Fruit fly (Drosophila melanogaster) whole organism, embryonic: Measurements from ENCODE around the gene tst.

Source experiments
- Adf1 ChIP-seq: fragments of 200-800 bp; sonication (Bioruptor generic); IDR thresholded peaks from 2 replicates; pipeline ENCODE4 v1.3.6; 2022; ENCODE audit warnings: missing biosample characterization, missing genetic modification characterization
- Aef1 ChIP-seq: fragments of 200-800 bp; sonication (Bioruptor generic); IDR thresholded peaks from 3 replicates; pipeline ENCODE4 v1.3.6; 2022; ENCODE audit warnings: missing biosample characterization, missing genetic modification characterization
- CG10267 ChIP-seq: fragments of 200-800 bp; sonication (Bioruptor generic); optimal IDR thresholded peaks from 2 replicates; lab custom pipeline; 2018; ENCODE audit warnings: missing biosample characterization, mild to moderate bottlenecking, missing genetic modification characterization, moderate library complexity
- CG11247 ChIP-seq: fragments of 200-800 bp; sonication (Bioruptor generic); IDR thresholded peaks from 2 replicates; pipeline ENCODE4 v1.3.6; 2022; ENCODE audit warnings: missing biosample characterization, missing genetic modification characterization
- CG11398 ChIP-seq: fragments of 200-800 bp; sonication (Bioruptor generic); optimal IDR thresholded peaks from 2 replicates; lab custom pipeline; 2016; ENCODE audit warnings: missing biosample characterization, missing genetic modification characterization
- CG11456 ChIP-seq: fragments of 200-800 bp; sonication (Bioruptor generic); IDR thresholded peaks from 3 replicates; pipeline ENCODE4 v1.3.6; 2022; ENCODE audit warnings: missing biosample characterization, missing genetic modification characterization
- CG12659 ChIP-seq: fragments of 200-800 bp; sonication (Bioruptor generic); optimal IDR thresholded peaks from 3 replicates; lab custom pipeline; 2017; ENCODE audit warnings: mild to moderate bottlenecking, missing biosample characterization, missing genetic modification reagents, missing genetic modification characterization
- CG13123 ChIP-seq: fragments of 200-800 bp; sonication (Bioruptor generic); optimal IDR thresholded peaks from 2 replicates; lab custom pipeline; 2016; ENCODE audit warnings: missing biosample characterization, missing genetic modification characterization
- CG13296 ChIP-seq: fragments of 200-800 bp; sonication (Bioruptor generic); optimal IDR thresholded peaks from 3 replicates; lab custom pipeline; 2018; ENCODE audit warnings: missing biosample characterization, mild to moderate bottlenecking, missing genetic modification characterization
- CG14050 ChIP-seq: fragments of 200-800 bp; sonication (Bioruptor generic); IDR thresholded peaks from 3 replicates; pipeline ENCODE4 v1.3.6; 2022; ENCODE audit warnings: missing biosample characterization, missing genetic modification characterization
- CG1647 ChIP-seq: fragments of 200-800 bp; sonication (Bioruptor generic); optimal IDR thresholded peaks from 3 replicates; lab custom pipeline; 2016; ENCODE audit warnings: missing biosample characterization, missing genetic modification characterization
- CG17829 ChIP-seq: fragments of 200-800 bp; optimal IDR thresholded peaks from 2 replicates; lab custom pipeline; 2019; ENCODE audit warnings: missing biosample characterization, mild to moderate bottlenecking, missing genetic modification characterization, moderate library complexity
- CG1792 ChIP-seq: fragments of 200-800 bp; sonication (Bioruptor generic); optimal IDR thresholded peaks from 2 replicates; lab custom pipeline; 2016; ENCODE audit warnings: missing biosample characterization, missing genetic modification characterization
- CG31224 ChIP-seq: fragments of 200-800 bp; sonication (Bioruptor generic); IDR thresholded peaks from 2 replicates; pipeline ENCODE4 v1.3.6; 2022; ENCODE audit warnings: missing biosample characterization, missing genetic modification characterization
- CG6175 ChIP-seq: fragments of 200-800 bp; sonication (Bioruptor generic); IDR thresholded peaks from 3 replicates; pipeline ENCODE4 v1.3.6; 2022; ENCODE audit warnings: missing biosample characterization, missing genetic modification characterization
- CG8478 ChIP-seq: fragments of >200 bp; optimal IDR thresholded peaks from 2 replicates; lab custom pipeline; 2018
- CG8765 ChIP-seq: fragments of 200-800 bp; sonication (Bioruptor generic); IDR thresholded peaks from 2 replicates; pipeline ENCODE4 v1.3.6; 2022; ENCODE audit warnings: missing biosample characterization, missing genetic modification characterization
- CG9932 ChIP-seq: fragments of 200-800 bp; sonication (Bioruptor generic); IDR thresholded peaks from 2 replicates; pipeline ENCODE4 v1.3.6; 2022; ENCODE audit warnings: missing biosample characterization, missing genetic modification characterization
- CTCF ChIP-seq: fragments of 200-800 bp; sonication (Bioruptor generic); optimal IDR thresholded peaks from 2 replicates; lab custom pipeline; 2017; ENCODE audit warnings: missing biosample characterization, mild to moderate bottlenecking, missing genetic modification characterization, moderate library complexity
- Hr51 ChIP-seq, 2 experiments: fragments of 200-800 bp; sonication (Bioruptor generic); optimal IDR thresholded peaks; 2 replicates in 1 of 2; 3 replicates in 1 of 2; lab custom pipeline; 2016 to 2018; ENCODE audit warnings: missing biosample characterization in 2 of 2, missing genetic modification characterization in 2 of 2, mild to moderate bottlenecking in 1 of 2, moderate library complexity in 1 of 2
- Lhr ChIP-seq: fragments of 200-800 bp; sonication (Bioruptor generic); optimal IDR thresholded peaks from 3 replicates; lab custom pipeline; 2017; ENCODE audit warnings: mild to moderate bottlenecking, missing biosample characterization, missing genetic modification reagents, missing genetic modification characterization
- Max ChIP-seq: fragments of 200-800 bp; sonication (Bioruptor generic); optimal IDR thresholded peaks from 2 replicates; lab custom pipeline; 2016; ENCODE audit warnings: missing biosample characterization, mild to moderate bottlenecking, missing genetic modification characterization
- Oli ChIP-seq: fragments of 200-800 bp; sonication (Bioruptor generic); optimal IDR thresholded peaks from 2 replicates; lab custom pipeline; 2018; ENCODE audit warnings: missing biosample characterization, mild to moderate bottlenecking, missing genetic modification characterization, moderate library complexity
- Optix ChIP-seq: fragments of 200-800 bp; sonication (Bioruptor generic); IDR thresholded peaks from 3 replicates; pipeline ENCODE4 v1.3.6; 2022; ENCODE audit warnings: missing biosample characterization, missing genetic modification characterization
- Pdp1 ChIP-seq, 2 experiments: fragments of 200-800 bp; sonication (Bioruptor generic); optimal IDR thresholded peaks; 3 replicates each; lab custom pipeline; 2016; ENCODE audit warnings: missing biosample characterization in 2 of 2, missing genetic modification characterization in 2 of 2, mild to moderate bottlenecking in 1 of 2, moderate library complexity in 1 of 2
- Rfx ChIP-seq: fragments of 200-800 bp; sonication (Bioruptor generic); IDR thresholded peaks from 2 replicates; pipeline ENCODE4 v1.3.6; 2022; ENCODE audit warnings: missing biosample characterization, missing genetic modification characterization
- Sox100B ChIP-seq: fragments of 200-800 bp; sonication (Bioruptor generic); optimal IDR thresholded peaks from 3 replicates; lab custom pipeline; 2018; ENCODE audit warnings: missing biosample characterization, mild to moderate bottlenecking, missing genetic modification characterization
- Sry-δ ChIP-seq: fragments of 200-800 bp; sonication (Bioruptor generic); optimal IDR thresholded peaks from 2 replicates; lab custom pipeline; 2016; ENCODE audit warnings: missing biosample characterization, missing genetic modification characterization
- TFAM ChIP-seq: fragments of 200-800 bp; sonication (Bioruptor generic); optimal IDR thresholded peaks from 2 replicates; lab custom pipeline; 2017; ENCODE audit warnings: missing biosample characterization, missing genetic modification characterization, inconsistent platforms
- Usf ChIP-seq: fragments of 200-800 bp; sonication (Bioruptor generic); optimal IDR thresholded peaks from 2 replicates; lab custom pipeline; 2017; ENCODE audit warnings: missing genotype, missing biosample characterization, missing genetic modification characterization
- chinmo ChIP-seq: fragments of 200-800 bp; sonication (Bioruptor generic); IDR thresholded peaks from 4 replicates; pipeline ENCODE4 v1.3.6; 2022; ENCODE audit warnings: missing biosample characterization, missing genetic modification characterization; ENCODE audit not compliant: partially characterized antibody
- disco-r ChIP-seq: fragments of 200-800 bp; sonication (Bioruptor generic); optimal IDR thresholded peaks from 2 replicates; lab custom pipeline; 2016; ENCODE audit warnings: missing biosample characterization, missing genetic modification characterization
- fd3F ChIP-seq: fragments of 200-800 bp; sonication (Bioruptor generic); optimal IDR thresholded peaks from 2 replicates; lab custom pipeline; 2018; ENCODE audit warnings: missing biosample characterization, mild to moderate bottlenecking, missing genetic modification characterization, moderate library complexity
- gcm ChIP-seq: fragments of 200-800 bp; sonication (Bioruptor generic); optimal IDR thresholded peaks from 2 replicates; lab custom pipeline; 2019; ENCODE audit warnings: missing biosample characterization, mild to moderate bottlenecking, missing genetic modification characterization, moderate library complexity
- her ChIP-seq: fragments of 200-800 bp; sonication (Bioruptor generic); optimal IDR thresholded peaks from 2 replicates; lab custom pipeline; 2016; ENCODE audit warnings: missing biosample characterization, missing genetic modification characterization
- kay ChIP-seq: fragments of 200-800 bp; sonication (Bioruptor generic); optimal IDR thresholded peaks from 2 replicates; lab custom pipeline; 2016; ENCODE audit warnings: missing biosample characterization, missing genetic modification characterization
- lilli ChIP-seq: fragments of 200-800 bp; sonication (Bioruptor generic); optimal IDR thresholded peaks from 3 replicates; lab custom pipeline; 2016; ENCODE audit warnings: missing biosample characterization, missing genetic modification characterization
- nau ChIP-seq: fragments of 200-800 bp; sonication (Bioruptor generic); optimal IDR thresholded peaks from 3 replicates; lab custom pipeline; 2017; ENCODE audit warnings: missing biosample characterization, mild to moderate bottlenecking, missing genetic modification characterization, missing genetic modification reagents
- nmo ChIP-seq: fragments of 200-800 bp; sonication (Bioruptor generic); optimal IDR thresholded peaks from 2 replicates; lab custom pipeline; 2018; ENCODE audit warnings: missing biosample characterization, mild to moderate bottlenecking, missing genetic modification characterization, moderate library complexity
- pho ChIP-seq: fragments of 200-800 bp; sonication (Bioruptor generic); optimal IDR thresholded peaks from 2 replicates; lab custom pipeline; 2016; ENCODE audit warnings: missing biosample characterization, missing genetic modification characterization
- sc ChIP-seq, 3 experiments: fragments of >200 bp in 2 of 3; fragments of 200-800 bp in 1 of 3; sonication (Bioruptor generic) in 1 of 3; optimal IDR thresholded peaks; 2 replicates in 2 of 3; 3 replicates in 1 of 3; lab custom pipeline; 2017; ENCODE audit warnings: mild to moderate bottlenecking in 1 of 3, missing biosample characterization in 1 of 3, missing genetic modification characterization in 1 of 3, missing genetic modification reagents in 1 of 3
- sens ChIP-seq: fragments of 200-800 bp; sonication (Bioruptor generic); peaks from one replicate; lab custom pipeline; 2016; ENCODE audit warnings: missing biosample characterization, missing genetic modification characterization
- slp2 ChIP-seq: fragments of 200-800 bp; sonication (Bioruptor generic); optimal IDR thresholded peaks from 2 replicates; lab custom pipeline; 2016; ENCODE audit warnings: missing biosample characterization, missing genetic modification characterization
- unpg ChIP-seq: fragments of 200-800 bp; sonication (Bioruptor generic); optimal IDR thresholded peaks from 3 replicates; lab custom pipeline; 2018; ENCODE audit warnings: missing biosample characterization, mild to moderate bottlenecking, missing genetic modification characterization, moderate library complexity
- z ChIP-seq: fragments of 200-800 bp; sonication (Bioruptor generic); IDR thresholded peaks from 3 replicates; pipeline ENCODE4 v1.3.6; 2022; ENCODE audit warnings: missing biosample characterization, missing genetic modification characterization
- zf30C ChIP-seq: fragments of 200-800 bp; sonication (Bioruptor generic); optimal IDR thresholded peaks from 3 replicates; lab custom pipeline; 2018; ENCODE audit warnings: missing biosample characterization, mild to moderate bottlenecking, missing genetic modification characterization

The tst gene

dm6 chr3R:23723381-23724034 lies 49.2 kb downstream of the tst start (continued):
- TF ChIP-seq Optix: peak; percentile 42; the same call in 1 of the 3 replicates
- 0 out of 3 replicates have a peak, but pooled peaks have one; percentile 59 for TF ChIP-seq CG11456
- TF ChIP-seq sens (GFP tag; lab: Kevin White, UChicago): peak; percentile 93
- peak; percentile 11 for TF ChIP-seq CG10267 (tag; lab: Kevin White, UChicago)
- TF ChIP-seq Rfx: peak; percentile 58; the same call in 1 of the 2 replicates
- no peak for TF ChIP-seq sc (optimal IDR thresholded peaks at IDR 0.05; lab: Kevin White, UChicago)
- TF ChIP-seq sc (GFP tag; optimal IDR thresholded peaks at IDR 0.05; lab: Kevin White, UChicago): peak; percentile 43
- no peak for TF ChIP-seq CG1792
- no peak for TF ChIP-seq fd3F (GFP tag; lab: Kevin White, UChicago)
- no peak for TF ChIP-seq Adf1 (GFP tag; lab: Robert Waterston, UW)
- TF ChIP-seq slp2: peak; percentile 56
- peak; percentile 48 for TF ChIP-seq CG13123
- TF ChIP-seq kay (GFP tag; lab: Kevin White, UChicago): peak; percentile 41
- TF ChIP-seq CG13296 (GFP tag; lab: Kevin White, UChicago): peak; percentile 71
- no peak for TF ChIP-seq CG1647 (GFP tag; lab: Kevin White, UChicago)
- peak; percentile 70 for TF ChIP-seq nau (GFP tag; lab: Kevin White, UChicago)
- TF ChIP-seq CG8478: no peak
- TF ChIP-seq Sox100B: peak; percentile 64
- TF ChIP-seq chinmo: peak; percentile 76; the same call in 1 of the 4 replicates
- no peak for TF ChIP-seq zf30C (GFP tag; lab: Kevin White, UChicago)
- TF ChIP-seq CG11247 (GFP tag; lab: Robert Waterston, UW): no peak
- TF ChIP-seq CG14050 (GFP tag; lab: Robert Waterston, UW): peak; percentile 69; the same call in 2 of the 3 replicates
- TF ChIP-seq her (GFP tag; lab: Kevin White, UChicago): peak; percentile 27
- peak; percentile 10 for TF ChIP-seq Max (GFP tag; lab: Kevin White, UChicago)
- no peak for TF ChIP-seq Aef1 (GFP tag; lab: Robert Waterston, UW)
- no peak for TF ChIP-seq CG6175 (GFP tag; lab: Robert Waterston, UW)
- peak; percentile 54 for TF ChIP-seq CG11398 (GFP tag; lab: Kevin White, UChicago)
- peak; percentile 29 to 89 for TF ChIP-seq Pdp1 (GFP tag; optimal IDR thresholded peaks at IDR 0.05; lab: Kevin White, UChicago)
- 0 out of 2 replicates have a peak, but pooled peaks have one; percentile 5 for TF ChIP-seq CG9932
- TF ChIP-seq disco-r (GFP tag; lab: Kevin White, UChicago): no peak
- TF ChIP-seq gcm (GFP tag; lab: Kevin White, UChicago): peak; percentile 26
- 0 out of 2 replicates have a peak, but pooled peaks have one; percentile 25 for TF ChIP-seq CG31224 (GFP tag; lab: Robert Waterston, UW)
- no peak for TF ChIP-seq unpg (GFP tag; lab: Kevin White, UChicago)
- no peak for TF ChIP-seq Hr51 (GFP tag; optimal IDR thresholded peaks at IDR 0.05; lab: Kevin White, UChicago)
- TF ChIP-seq Sry-δ (GFP tag; lab: Kevin White, UChicago): no peak
- no peak for TF ChIP-seq CG8765 (GFP tag; lab: Robert Waterston, UW)
- peak; percentile 13 for TF ChIP-seq TFAM (GFP tag; lab: Kevin White, UChicago)
- TF ChIP-seq CG17829 (tag; lab: Kevin White, UChicago): no peak
- peak; percentile 56; the same call in 1 of the 3 replicates for TF ChIP-seq z (GFP tag; lab: Robert Waterston, UW)
- TF ChIP-seq nmo (GFP tag; lab: Kevin White, UChicago): no peak
- no peak for TF ChIP-seq Usf (GFP tag; lab: Kevin White, UChicago)
- TF ChIP-seq CTCF (GFP tag; lab: Kevin White, UChicago): no peak
- no peak for TF ChIP-seq Lhr
- no peak for TF ChIP-seq pho
- no peak for TF ChIP-seq Oli
- TF ChIP-seq CG12659 (GFP tag; lab: Kevin White, UChicago): no peak
- no peak for TF ChIP-seq lilli (GFP tag; lab: Kevin White, UChicago)
